Worm (Caenorhabditis elegans) whole organism, L2 larva: ENCODE results near the gene pqn-53.

Source experiments
- C34F6.9 ChIP-seq: fragments of 150-350 bp; optimal IDR thresholded peaks from 2 replicates; lab custom pipeline; 2014; ENCODE audit warnings: missing biosample characterization, missing genetic modification characterization
- F13H6.1 ChIP-seq: sonication (generic microtip); optimal IDR thresholded peaks from 2 replicates; lab custom pipeline; 2016; ENCODE audit warnings: missing genetic modification characterization, missing compliant biosample characterization
- R02D3.7 ChIP-seq: fragments of 150-350 bp; optimal IDR thresholded peaks from 2 replicates; lab custom pipeline; 2014; ENCODE audit warnings: missing biosample characterization, missing genetic modification characterization
- Y55F3AM.14 ChIP-seq: fragments of 200-800 bp; sonication (Bioruptor generic); optimal IDR thresholded peaks from 2 replicates; lab custom pipeline; 2018; ENCODE audit warnings: mild to moderate bottlenecking, missing genetic modification characterization, missing compliant biosample characterization
- alr-1 ChIP-seq: fragments of 150-350 bp; optimal IDR thresholded peaks from 2 replicates; lab custom pipeline; 2014; ENCODE audit warnings: missing biosample characterization, missing genetic modification characterization
- aly-2 ChIP-seq: fragments of 150-350 bp; optimal IDR thresholded peaks from 2 replicates; lab custom pipeline; 2014; ENCODE audit warnings: missing biosample characterization, missing genetic modification characterization
- ama-1 ChIP-seq: fragments of 150-350 bp; optimal IDR thresholded peaks from 2 replicates; lab custom pipeline; 2018; ENCODE audit warnings: inconsistent platforms
- blmp-1 ChIP-seq: sonication (generic microtip); optimal IDR thresholded peaks from 2 replicates; lab custom pipeline; 2017; ENCODE audit warnings: missing genetic modification characterization, mild to moderate bottlenecking, missing compliant biosample characterization, antibody characterized with exemption, moderate library complexity; ENCODE audit not compliant: insufficient read depth
- crh-2 ChIP-seq: sonication (generic microtip); optimal IDR thresholded peaks from 2 replicates; lab custom pipeline; 2017; ENCODE audit warnings: missing biosample characterization, missing genetic modification characterization
- dmd-4 ChIP-seq: sonication (generic microtip); optimal IDR thresholded peaks from 2 replicates; lab custom pipeline; 2017; ENCODE audit warnings: missing biosample characterization, missing genetic modification characterization
- egl-27 ChIP-seq: sonication (generic microtip); optimal IDR thresholded peaks from 3 replicates; lab custom pipeline; 2017; ENCODE audit warnings: missing biosample characterization, missing genetic modification reagents, missing genetic modification characterization
- elt-1 ChIP-seq: fragments of 150-350 bp; optimal IDR thresholded peaks from 2 replicates; lab custom pipeline; 2014; ENCODE audit warnings: missing biosample characterization, missing genetic modification characterization
- fos-1 ChIP-seq: fragments of 150-350 bp; optimal IDR thresholded peaks from 2 replicates; lab custom pipeline; 2014; ENCODE audit warnings: missing biosample characterization, missing genetic modification characterization
- lin-11 ChIP-seq: fragments of 150-350 bp; sonication (generic microtip); optimal IDR thresholded peaks from 2 replicates; lab custom pipeline; 2014; ENCODE audit warnings: missing biosample characterization, missing genetic modification characterization, inconsistent platforms, mixed read lengths
- lin-13 ChIP-seq: fragments of 150-350 bp; optimal IDR thresholded peaks from 2 replicates; lab custom pipeline; 2014; ENCODE audit warnings: missing biosample characterization, missing genetic modification reagents, missing genetic modification characterization
- lin-39 ChIP-seq: fragments of 150-350 bp; optimal IDR thresholded peaks from 2 replicates; lab custom pipeline; 2014; ENCODE audit warnings: missing biosample characterization, missing genetic modification reagents, missing genetic modification characterization
- nhr-10 ChIP-seq: sonication (generic microtip); optimal IDR thresholded peaks from 2 replicates; lab custom pipeline; 2017; ENCODE audit warnings: missing biosample characterization, missing genetic modification characterization
- nhr-129 ChIP-seq: fragments of 150-350 bp; optimal IDR thresholded peaks from 2 replicates; lab custom pipeline; 2014; ENCODE audit warnings: missing biosample characterization, missing genetic modification characterization
- nhr-23 ChIP-seq: fragments of 150-350 bp; optimal IDR thresholded peaks from 2 replicates; lab custom pipeline; 2014; ENCODE audit warnings: missing biosample characterization, missing genetic modification reagents, missing genetic modification characterization
- nhr-237 ChIP-seq: fragments of 150-350 bp; optimal IDR thresholded peaks from 2 replicates; lab custom pipeline; 2014; ENCODE audit warnings: missing biosample characterization, missing genetic modification characterization
- nhr-25 ChIP-seq: fragments of 150-350 bp; sonication (generic microtip); optimal IDR thresholded peaks from 3 replicates; lab custom pipeline; 2014; ENCODE audit warnings: missing biosample characterization, missing genetic modification characterization
- nhr-77 ChIP-seq: fragments of 150-350 bp; optimal IDR thresholded peaks from 2 replicates; lab custom pipeline; 2014; ENCODE audit warnings: missing biosample characterization, missing genetic modification characterization
- peb-1 ChIP-seq: fragments of 150-350 bp; optimal IDR thresholded peaks from 2 replicates; lab custom pipeline; 2014; ENCODE audit warnings: missing biosample characterization, missing genetic modification characterization
- sem-4 ChIP-seq: fragments of 150-350 bp; optimal IDR thresholded peaks from 2 replicates; lab custom pipeline; 2014; ENCODE audit warnings: missing biosample characterization, missing genetic modification reagents, missing genetic modification characterization
- skn-1 ChIP-seq: sonication (generic microtip); optimal IDR thresholded peaks from 2 replicates; lab custom pipeline; 2017; ENCODE audit warnings: missing biosample characterization, missing genetic modification characterization
- sma-3 ChIP-seq: sonication (generic microtip); optimal IDR thresholded peaks from 2 replicates; lab custom pipeline; 2016; ENCODE audit warnings: missing genetic modification reagents, missing genetic modification characterization, missing compliant biosample characterization
- unc-55 ChIP-seq: fragments of 150-350 bp; sonication (generic microtip); optimal IDR thresholded peaks from 3 replicates; lab custom pipeline; 2014; ENCODE audit warnings: missing biosample characterization, missing genetic modification reagents, missing genetic modification characterization
- zag-1 ChIP-seq: fragments of 150-350 bp; optimal IDR thresholded peaks from 2 replicates; lab custom pipeline; 2014; ENCODE audit warnings: missing biosample characterization, missing genetic modification characterization
- ztf-1 ChIP-seq: fragments of 200-800 bp; sonication (Bioruptor generic); conservative IDR thresholded peaks from 2 replicates; pipeline ENCODE4 v1.3.6; 2022; ENCODE audit warnings: missing genetic modification characterization, missing compliant biosample characterization
- ztf-11 ChIP-seq: sonication (generic microtip); optimal IDR thresholded peaks from 2 replicates; lab custom pipeline; 2017; ENCODE audit warnings: missing biosample characterization, missing genetic modification characterization
- ztf-4 ChIP-seq: fragments of 150-350 bp; optimal IDR thresholded peaks from 2 replicates; lab custom pipeline; 2014; ENCODE audit warnings: missing biosample characterization, missing genetic modification characterization

pqn-53 gene

ce11 chrV:12039755-12040154 is 25.4 kb downstream of the pqn-53 start:
- TF ChIP-seq ztf-1 (GFP tag; lab: Robert Waterston, UW) (no peak), lin-11 (tag; lab: Kevin White, UChicago) (no peak), nhr-25 (tag; lab: Kevin White, UChicago) (peak; percentile 24)

ce11 chrV:12038783-12039182 is 26.4 kb downstream of the pqn-53 start:
- TF ChIP-seq F13H6.1 (tag; lab: Kevin White, UChicago) (peak; percentile 7), ztf-1 (GFP tag; lab: Robert Waterston, UW) (no peak), nhr-77 (tag; lab: Kevin White, UChicago) (no peak), C34F6.9 (tag; lab: Kevin White, UChicago) (peak; percentile 33), ama-1 (lab: Kevin White, UChicago) (peak; percentile 65), lin-11 (tag; lab: Kevin White, UChicago) (peak; percentile 32), ztf-4 (tag; lab: Kevin White, UChicago) (no peak), unc-55 (GFP tag; lab: Kevin White, UChicago) (peak; percentile 12), nhr-129 (peak; percentile 29)

ce11 chrV:12038317-12038716 is 26.9 kb downstream of the pqn-53 start:
- TF ChIP-seq nhr-129, result peak; percentile 11
- peak; percentile 59 for TF ChIP-seq unc-55 (GFP tag; lab: Kevin White, UChicago)
- peak; percentile 2 for TF ChIP-seq Y55F3AM.14 (GFP tag; lab: Kevin White, UChicago)
- no peak for TF ChIP-seq nhr-237 (tag; lab: Kevin White, UChicago)

ce11 chrV:12037889-12038288 is 27.3 kb downstream of the pqn-53 start:
- TF ChIP-seq nhr-77 (tag; lab: Kevin White, UChicago) (no peak), ztf-4 (tag; lab: Kevin White, UChicago) (peak; percentile 4)
- TF ChIP-seq, all 48 proteins: peak for 1

ce11 chrV:12036129-12036528 is 29.1 kb downstream of the pqn-53 start:
- no peak for TF ChIP-seq nhr-23 (tag; lab: Kevin White, UChicago)
- TF ChIP-seq nhr-10, result no peak
- TF ChIP-seq fos-1 (tag; lab: Kevin White, UChicago), result no peak
- TF ChIP-seq peb-1 (tag; lab: Kevin White, UChicago), result no peak
- no peak for TF ChIP-seq ztf-1 (GFP tag; lab: Robert Waterston, UW)
- no peak for TF ChIP-seq lin-39 (tag; lab: Kevin White, UChicago)
- no peak for TF ChIP-seq C34F6.9 (tag; lab: Kevin White, UChicago)
- TF ChIP-seq aly-2 (tag; lab: Kevin White, UChicago), result no peak
- TF ChIP-seq alr-1, result no peak
- no peak for TF ChIP-seq ztf-4 (tag; lab: Kevin White, UChicago)
- TF ChIP-seq R02D3.7 (tag; lab: Kevin White, UChicago), result no peak
- TF ChIP-seq blmp-1 (tag; lab: Kevin White, UChicago), result no peak
- TF ChIP-seq zag-1, result no peak
- no peak for TF ChIP-seq sma-3 (GFP tag; lab: Kevin White, UChicago)
- TF ChIP-seq dmd-4 (tag; lab: Kevin White, UChicago), result no peak
- no peak for TF ChIP-seq sem-4
- no peak for TF ChIP-seq lin-13 (GFP tag; lab: Kevin White, UChicago)
- no peak for TF ChIP-seq Y55F3AM.14 (GFP tag; lab: Kevin White, UChicago)

- TF ChIP-seq dmd-4 (tag; lab: Kevin White, UChicago), result no peak
- no peak for TF ChIP-seq sem-4
- TF ChIP-seq lin-11 (tag; lab: Kevin White, UChicago), result no peak
- TF ChIP-seq ztf-11 (tag; lab: Kevin White, UChicago), result no peak
- TF ChIP-seq blmp-1 (tag; lab: Kevin White, UChicago), result no peak
- no peak for TF ChIP-seq crh-2 (tag; lab: Kevin White, UChicago)
- TF ChIP-seq egl-27 (tag; lab: Kevin White, UChicago), result no peak
- TF ChIP-seq elt-1 (tag; lab: Kevin White, UChicago), result no peak
- no peak for TF ChIP-seq nhr-25 (tag; lab: Kevin White, UChicago)
- TF ChIP-seq skn-1, result no peak
Observed at ce11 chrV:12033841-12034240, 31.4 kb downstream of the pqn-53 start.
